Worm (Caenorhabditis elegans): ENCODE measurements around the gene glb-14.

DNA sequence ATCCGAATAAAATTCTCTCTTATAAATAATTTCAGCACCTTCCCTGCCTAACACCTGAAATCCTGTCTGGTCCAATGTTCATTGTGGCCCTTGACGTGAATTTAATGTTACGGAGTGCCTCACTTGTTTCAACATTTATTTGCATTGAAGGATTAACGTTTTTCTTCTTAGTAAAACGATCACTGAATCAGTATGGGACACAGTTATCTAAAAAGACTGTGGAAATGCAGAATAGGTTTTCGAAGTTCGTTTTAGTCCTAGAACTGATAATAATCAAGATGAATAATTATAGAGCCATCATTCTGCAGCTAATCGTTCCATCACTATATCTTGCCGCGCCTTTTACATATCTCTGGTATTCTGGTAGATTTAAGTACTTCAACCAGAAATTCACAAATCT is 49.6 kb downstream of the glb-14 start, which contains the start of gene srh-219:
- TF ChIP-seq dao-5 (tag; optimal IDR thresholded peaks at IDR 0.05) (no peak), him-1 (tag; optimal IDR thresholded peaks at IDR 0.05) (no peak), W03F9.2 (tag; optimal IDR thresholded peaks at IDR 0.05) (no peak)

Data from whole organism, L4/young adult.